Worm (Caenorhabditis elegans) whole organism, L1 larva: ENCODE measurements around the gene Y38E10A.33.

Experiments used
- C16A3.4 ChIP-seq: fragments of 150-350 bp; optimal IDR thresholded peaks from 2 replicates; lab custom pipeline; 2014; ENCODE audit warnings: missing biosample characterization, missing genetic modification characterization
- C34B4.2 ChIP-seq: sonication (generic microtip); optimal IDR thresholded peaks from 2 replicates; lab custom pipeline; 2017; ENCODE audit warnings: mild to moderate bottlenecking, missing genetic modification characterization, missing compliant biosample characterization
- Y116A8C.19 ChIP-seq: sonication (generic microtip); optimal IDR thresholded peaks from 2 replicates; lab custom pipeline; 2016; ENCODE audit warnings: missing compliant biosample characterization, missing genetic modification characterization, borderline replicate concordance
- ama-1 ChIP-seq: fragments of 150-350 bp; optimal IDR thresholded peaks from 2 replicates; lab custom pipeline; 2014
- blmp-1 ChIP-seq: fragments of 150-350 bp; optimal IDR thresholded peaks from 2 replicates; lab custom pipeline; 2014; ENCODE audit warnings: missing biosample characterization, missing genetic modification characterization
- ceh-63 ChIP-seq: fragments of 200-800 bp; sonication (Bioruptor generic); optimal IDR thresholded peaks from 2 replicates; lab custom pipeline; 2018; ENCODE audit warnings: mild to moderate bottlenecking, missing genetic modification characterization, missing compliant biosample characterization
- ceh-90 ChIP-seq: sonication (generic microtip); optimal IDR thresholded peaks from 2 replicates; lab custom pipeline; 2016; ENCODE audit warnings: missing genetic modification characterization, missing compliant biosample characterization
- ces-1 ChIP-seq: fragments of 150-350 bp; optimal IDR thresholded peaks from 2 replicates; lab custom pipeline; 2014; ENCODE audit warnings: missing biosample characterization, missing genetic modification reagents, missing genetic modification characterization
- dpl-1 ChIP-seq, 3 experiments: fragments of 150-350 bp in 2 of 3; sonication (generic microtip) in 1 of 3; optimal IDR thresholded peaks; 2 replicates each; lab custom pipeline; 2014 to 2017; ENCODE audit warnings: missing biosample characterization in 3 of 3, missing genetic modification characterization in 3 of 3, missing genetic modification reagents in 3 of 3
- efl-1 ChIP-seq, 4 experiments: fragments of 150-350 bp; optimal IDR thresholded peaks in 3 of 4; peaks in 1 of 4; 1 replicate in 1 of 4; 2 replicates in 3 of 4; lab custom pipeline; 2014; ENCODE audit warnings: missing biosample characterization in 2 of 4, missing genetic modification characterization in 2 of 4, missing genetic modification reagents in 2 of 4
- efl-3 ChIP-seq: fragments of 200-800 bp; sonication (Bioruptor generic); optimal IDR thresholded peaks from 2 replicates; lab custom pipeline; 2018; ENCODE audit warnings: mild to moderate bottlenecking, missing genetic modification characterization, missing compliant biosample characterization
- elt-3 ChIP-seq, 6 experiments: fragments of 150-350 bp in 1 of 6; sonication (generic microtip); optimal IDR thresholded peaks; 2 replicates each; lab custom pipeline; 2017 to 2018; ENCODE audit warnings: missing biosample characterization in 6 of 6, missing genetic modification characterization in 6 of 6, inconsistent platforms in 1 of 6
- fkh-4 ChIP-seq: sonication (generic microtip); optimal IDR thresholded peaks from 2 replicates; lab custom pipeline; 2016; ENCODE audit warnings: missing compliant biosample characterization, missing genetic modification characterization, borderline replicate concordance
- fkh-8 ChIP-seq: sonication (generic microtip); optimal IDR thresholded peaks from 2 replicates; lab custom pipeline; 2016; ENCODE audit warnings: mild to moderate bottlenecking, missing genetic modification characterization, missing compliant biosample characterization
- fos-1 ChIP-seq: fragments of 150-350 bp; optimal IDR thresholded peaks from 2 replicates; lab custom pipeline; 2014; ENCODE audit warnings: missing biosample characterization, missing genetic modification characterization
- grh-1 ChIP-seq: fragments of 200-800 bp; sonication (Bioruptor generic); IDR thresholded peaks from 2 replicates; pipeline ENCODE4 v1.3.6; 2022; ENCODE audit warnings: missing genetic modification reagents, missing genetic modification characterization, missing compliant biosample characterization
- hpl-2 ChIP-seq: fragments of 150-350 bp; optimal IDR thresholded peaks from 2 replicates; lab custom pipeline; 2014; ENCODE audit warnings: missing biosample characterization, missing genetic modification reagents, missing genetic modification characterization
- isw-1 ChIP-seq: fragments of 200-800 bp; sonication (Bioruptor generic); IDR thresholded peaks from 2 replicates; pipeline ENCODE4 v1.3.6; 2022; ENCODE audit warnings: missing genetic modification characterization, missing compliant biosample characterization
- lin-14 ChIP-seq: fragments of 200-800 bp; sonication (Bioruptor generic); optimal IDR thresholded peaks from 2 replicates; lab custom pipeline; 2018; ENCODE audit warnings: mild to moderate bottlenecking, missing genetic modification characterization, moderate library complexity, missing compliant biosample characterization
- lin-15B ChIP-seq: fragments of 150-350 bp; sonication (generic microtip); optimal IDR thresholded peaks from 3 replicates; lab custom pipeline; 2014; ENCODE audit warnings: missing biosample characterization, missing genetic modification characterization
- nhr-19 ChIP-seq: fragments of 200-800 bp; sonication (Bioruptor generic); conservative IDR thresholded peaks from 2 replicates; pipeline ENCODE4 v1.3.6; 2022; ENCODE audit warnings: missing genetic modification characterization, missing compliant biosample characterization
- nhr-20 ChIP-seq: sonication (generic microtip); optimal IDR thresholded peaks from 2 replicates; lab custom pipeline; 2016; ENCODE audit warnings: mild to moderate bottlenecking, missing genetic modification characterization, missing compliant biosample characterization
- nhr-237 ChIP-seq: fragments of 150-350 bp; optimal IDR thresholded peaks from 2 replicates; lab custom pipeline; 2014; ENCODE audit warnings: missing biosample characterization, missing genetic modification characterization
- nhr-76 ChIP-seq: sonication (generic microtip); optimal IDR thresholded peaks from 2 replicates; lab custom pipeline; 2017; ENCODE audit warnings: missing biosample characterization, missing genetic modification characterization
- nhr-85 ChIP-seq: sonication (generic microtip); peaks from one replicate; lab custom pipeline; 2016; ENCODE audit warnings: missing genetic modification characterization, inconsistent platforms, missing compliant biosample characterization
- pqm-1 ChIP-seq: sonication (generic microtip); optimal IDR thresholded peaks from 3 replicates; lab custom pipeline; 2017; ENCODE audit warnings: missing biosample characterization, missing genetic modification characterization
- rnt-1 ChIP-seq: sonication (generic microtip); optimal IDR thresholded peaks from 2 replicates; lab custom pipeline; 2016; ENCODE audit warnings: mild to moderate bottlenecking, missing genetic modification characterization, moderate library complexity, missing compliant biosample characterization
- skn-1 ChIP-seq: fragments of 150-350 bp; optimal IDR thresholded peaks from 2 replicates; lab custom pipeline; 2014; ENCODE audit warnings: missing biosample characterization, missing genetic modification characterization
- snpc-4 ChIP-seq: fragments of 150-350 bp; optimal IDR thresholded peaks from 2 replicates; lab custom pipeline; 2014; ENCODE audit warnings: missing biosample characterization, missing genetic modification characterization
- sox-4 ChIP-seq: sonication (generic microtip); optimal IDR thresholded peaks from 2 replicates; lab custom pipeline; 2016; ENCODE audit warnings: missing genetic modification characterization, missing compliant biosample characterization
- sup-37 ChIP-seq: fragments of 200-800 bp; sonication (Bioruptor generic); optimal IDR thresholded peaks from 2 replicates; lab custom pipeline; 2018; ENCODE audit warnings: mild to moderate bottlenecking, missing genetic modification characterization, missing compliant biosample characterization
- swsn-7 ChIP-seq: sonication (generic microtip); optimal IDR thresholded peaks from 2 replicates; lab custom pipeline; 2016; ENCODE audit warnings: missing genetic modification characterization, missing compliant biosample characterization
- tlp-1 ChIP-seq: fragments of 150-350 bp; optimal IDR thresholded peaks from 2 replicates; lab custom pipeline; 2014; ENCODE audit warnings: missing biosample characterization, missing genetic modification characterization
- unc-30 ChIP-seq: sonication (generic microtip); optimal IDR thresholded peaks from 2 replicates; lab custom pipeline; 2017; ENCODE audit warnings: missing biosample characterization, missing genetic modification characterization
- unc-86 ChIP-seq: sonication (generic microtip); optimal IDR thresholded peaks from 2 replicates; lab custom pipeline; 2016; ENCODE audit warnings: missing genetic modification characterization, missing compliant biosample characterization
- vab-15 ChIP-seq: sonication (generic microtip); optimal IDR thresholded peaks from 2 replicates; lab custom pipeline; 2017; ENCODE audit warnings: missing genotype, mild to moderate bottlenecking, missing genetic modification characterization, missing compliant biosample characterization
- xbp-1 ChIP-seq: sonication (generic microtip); optimal IDR thresholded peaks from 2 replicates; lab custom pipeline; 2016; ENCODE audit warnings: missing genetic modification characterization, missing compliant biosample characterization
- zag-1 ChIP-seq: fragments of 150-350 bp; optimal IDR thresholded peaks from 2 replicates; lab custom pipeline; 2014; ENCODE audit warnings: missing biosample characterization, missing genetic modification characterization
- zip-4 ChIP-seq: fragments of 200-800 bp; sonication (Bioruptor generic); optimal IDR thresholded peaks from 2 replicates; lab custom pipeline; 2018; ENCODE audit warnings: mild to moderate bottlenecking, missing genetic modification characterization, moderate library complexity, missing compliant biosample characterization
- ztf-4 ChIP-seq: fragments of 150-350 bp; optimal IDR thresholded peaks from 2 replicates; lab custom pipeline; 2014; ENCODE audit warnings: missing biosample characterization, missing genetic modification characterization

Y38E10A.33 gene

DNA sequence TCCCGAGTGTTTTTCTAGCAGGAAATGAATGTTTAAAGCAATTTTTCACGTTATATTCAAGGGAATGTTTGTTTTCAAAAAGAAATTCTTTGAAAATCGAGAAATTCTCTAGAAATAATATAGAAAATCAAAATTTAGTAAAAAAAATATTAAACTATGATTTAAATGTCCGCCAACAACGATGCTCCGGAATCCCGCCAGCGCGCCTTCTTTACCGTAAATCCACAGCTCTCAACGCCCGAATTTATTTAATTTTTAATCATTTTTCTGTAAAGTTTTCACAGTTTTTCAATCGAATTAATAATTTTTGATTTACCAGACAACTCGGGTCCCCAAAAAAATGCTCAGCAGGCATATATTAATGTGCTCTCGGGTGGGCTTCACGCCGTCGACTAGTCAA, at the start of gene Y38E10A.33, which contains the start of gene cox-10 (continued):
- peak in 1 of 6 experiments; percentile 54 for TF ChIP-seq elt-3 (tag; optimal IDR thresholded peaks at IDR 0.05; lab: Kevin White, UChicago)
- peak; percentile 66 to 94 for TF ChIP-seq efl-1 (optimal IDR thresholded peaks at IDR 0.05; lab: Kevin White, UChicago)
- TF ChIP-seq efl-1 (GFP tag; optimal IDR thresholded peaks at IDR 0.05 in 1 of 2; lab: Kevin White, UChicago) = peak; percentile 95 to 100
- TF ChIP-seq nhr-85 = peak; percentile 80
- TF ChIP-seq ama-1 (lab: Kevin White, UChicago) = peak; percentile 7
- no peak for TF ChIP-seq ces-1 (GFP tag; lab: Kevin White, UChicago)
- peak; percentile 69 for TF ChIP-seq nhr-20
- peak; percentile 38 for TF ChIP-seq lin-15B
- TF ChIP-seq ceh-90 = peak; percentile 11
- TF ChIP-seq swsn-7 (tag; lab: Kevin White, UChicago) = peak; percentile 73
- TF ChIP-seq unc-86 (tag; lab: Kevin White, UChicago) = peak; percentile 62
- TF ChIP-seq zag-1 (tag; lab: Kevin White, UChicago) = no peak
- peak; percentile 12 for TF ChIP-seq fkh-8 (tag; lab: Kevin White, UChicago)
- TF ChIP-seq nhr-19 (GFP tag; lab: Robert Waterston, UW) = peak; percentile 84
- TF ChIP-seq sox-4 = peak; percentile 60
- peak; percentile 40 for TF ChIP-seq zip-4 (GFP tag; lab: Kevin White, UChicago)
- TF ChIP-seq vab-15 (tag; lab: Kevin White, UChicago) = no peak
- TF ChIP-seq ztf-4 (tag; lab: Kevin White, UChicago) = no peak
- no peak for TF ChIP-seq ceh-63 (GFP tag; lab: Kevin White, UChicago)
- TF ChIP-seq skn-1 (tag; lab: Kevin White, UChicago) = peak; percentile 71
- TF ChIP-seq pqm-1 (tag; lab: Kevin White, UChicago) = no peak
- no peak for TF ChIP-seq Y116A8C.19 (tag; lab: Kevin White, UChicago)
- TF ChIP-seq rnt-1 (tag; lab: Kevin White, UChicago) = no peak
- TF ChIP-seq sup-37 (GFP tag; lab: Kevin White, UChicago) = no peak
- peak; percentile 88 to 95 (median 93) for TF ChIP-seq dpl-1 (GFP tag; optimal IDR thresholded peaks at IDR 0.05; lab: Kevin White, UChicago)
- no peak for TF ChIP-seq hpl-2 (GFP tag; lab: Kevin White, UChicago)
- peak; percentile 65 for TF ChIP-seq C16A3.4 (tag; lab: Kevin White, UChicago)
- TF ChIP-seq fkh-4 (tag; lab: Kevin White, UChicago) = no peak
- no peak for TF ChIP-seq C34B4.2 (tag; lab: Kevin White, UChicago)
- TF ChIP-seq lin-14 (GFP tag; lab: Kevin White, UChicago) = no peak
- no peak for TF ChIP-seq unc-30
- peak; percentile 81 for TF ChIP-seq grh-1 (GFP tag; lab: Robert Waterston, UW)

DNA sequence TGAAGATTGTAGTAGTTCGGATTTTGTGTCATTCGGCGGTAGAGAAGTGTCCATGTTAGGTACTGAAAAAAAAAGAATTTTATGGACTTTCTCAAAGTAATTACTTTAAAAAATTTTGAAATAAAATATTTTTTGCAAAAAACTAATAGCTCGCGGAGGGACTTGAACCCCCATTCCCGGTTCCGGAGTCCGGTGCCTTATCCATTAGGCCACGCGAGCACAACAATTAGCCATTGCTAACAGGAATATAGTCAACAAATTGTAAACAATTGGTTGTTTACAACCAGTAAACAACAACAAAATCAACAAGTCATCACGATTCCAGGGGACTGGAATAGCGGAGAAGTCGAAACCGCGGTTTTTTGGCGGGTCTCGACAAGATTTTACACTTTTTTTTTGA, 49.2 kb upstream of the Y38E10A.33 start:
- TF ChIP-seq nhr-76 (tag; lab: Kevin White, UChicago) (no peak), ceh-63 (GFP tag; lab: Kevin White, UChicago) (no peak), tlp-1 (tag; lab: Kevin White, UChicago) (no peak), ama-1 (lab: Kevin White, UChicago) (no peak), isw-1 (GFP tag; lab: Robert Waterston, UW) (no peak), lin-14 (GFP tag; lab: Kevin White, UChicago) (no peak), snpc-4 (tag; lab: Kevin White, UChicago) (no peak), blmp-1 (tag; lab: Kevin White, UChicago) (no peak), elt-3 (tag; optimal IDR thresholded peaks at IDR 0.05; lab: Kevin White, UChicago) (no peak), unc-30 (no peak), xbp-1 (tag; lab: Kevin White, UChicago) (no peak), fkh-8 (tag; lab: Kevin White, UChicago) (no peak)

DNA sequence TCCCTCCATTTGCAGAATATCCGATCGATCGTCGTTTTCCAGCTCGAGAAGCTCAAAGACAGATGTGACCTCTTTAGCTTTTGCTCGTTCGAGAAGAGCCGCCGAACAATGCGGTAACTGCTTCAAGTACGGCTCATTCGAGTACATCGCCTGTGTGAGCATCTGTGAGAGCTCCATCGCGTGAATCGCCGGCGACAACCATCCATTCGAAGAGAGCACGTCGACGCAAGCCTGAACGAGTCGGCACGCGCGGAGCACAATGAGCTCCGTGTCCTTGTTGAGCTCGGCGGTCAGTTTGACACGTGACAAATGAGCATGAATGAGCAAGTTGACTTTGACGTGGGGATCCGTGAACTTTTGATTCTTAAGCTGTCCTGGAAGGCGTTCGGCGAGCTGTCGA, 48.4 kb upstream of the Y38E10A.33 start:
- TF ChIP-seq nhr-237 = no peak
- TF ChIP-seq efl-3 = no peak
- TF ChIP-seq efl-1 (optimal IDR thresholded peaks at IDR 0.05; lab: Kevin White, UChicago) = no peak
- TF ChIP-seq efl-1 (GFP tag; optimal IDR thresholded peaks at IDR 0.05 in 1 of 2; lab: Kevin White, UChicago) = peak in 1 of 2 experiments; percentile 16
- no peak for TF ChIP-seq swsn-7 (tag; lab: Kevin White, UChicago)
- no peak for TF ChIP-seq nhr-19 (GFP tag; lab: Robert Waterston, UW)
- TF ChIP-seq C16A3.4 (tag; lab: Kevin White, UChicago) = no peak
- no peak for TF ChIP-seq fos-1
